Fruit fly (Drosophila melanogaster) whole organism, embryonic: ENCODE results near the gene hob.
A peak's percentile ranks its signal among the peaks of the same experiment; 100 is the strongest.

ENCODE experiments used
- ATbp ChIP-seq: fragments of 200-800 bp; sonication (Bioruptor generic); optimal IDR thresholded peaks from 2 replicates; lab custom pipeline; 2017; ENCODE audit warnings: missing biosample characterization, mild to moderate bottlenecking, missing genetic modification characterization, missing genetic modification reagents
- Atf3 ChIP-seq: fragments of 200-800 bp; sonication (Bioruptor generic); optimal IDR thresholded peaks from 3 replicates; lab custom pipeline; 2016; ENCODE audit warnings: missing biosample characterization, missing genetic modification characterization
- Blimp-1 ChIP-seq: fragments of 200-800 bp; sonication (Bioruptor generic); optimal IDR thresholded peaks from 3 replicates; lab custom pipeline; 2018; ENCODE audit warnings: missing biosample characterization, missing genetic modification characterization, mild to moderate bottlenecking, moderate library complexity, missing genetic modification reagents
- CG10147 ChIP-seq: fragments of 200-800 bp; sonication (Bioruptor generic); optimal IDR thresholded peaks from 2 replicates; lab custom pipeline; 2019; ENCODE audit warnings: missing biosample characterization, mild to moderate bottlenecking, missing genetic modification characterization, moderate library complexity
- CG10366 ChIP-seq: fragments of 200-800 bp; sonication (Bioruptor generic); IDR thresholded peaks from 2 replicates; pipeline ENCODE4 v1.3.6; 2022; ENCODE audit warnings: missing biosample characterization, missing genetic modification characterization
- CG12071 ChIP-seq: fragments of 200-800 bp; sonication (Bioruptor generic); optimal IDR thresholded peaks from 3 replicates; lab custom pipeline; 2018; ENCODE audit warnings: missing biosample characterization, mild to moderate bottlenecking, missing genetic modification characterization
- CG12219 ChIP-seq: fragments of 200-800 bp; sonication (Bioruptor generic); optimal IDR thresholded peaks from 3 replicates; lab custom pipeline; 2018; ENCODE audit warnings: missing biosample characterization, mild to moderate bottlenecking, missing genetic modification characterization
- CG12236 ChIP-seq: fragments of 200-800 bp; sonication (Bioruptor generic); optimal IDR thresholded peaks from 2 replicates; lab custom pipeline; 2016; ENCODE audit warnings: missing biosample characterization, missing genetic modification characterization
- CG12942 ChIP-seq: fragments of 200-800 bp; sonication (Bioruptor generic); optimal IDR thresholded peaks from 3 replicates; lab custom pipeline; 2016; ENCODE audit warnings: missing biosample characterization, missing genetic modification characterization
- CG14667 ChIP-seq: fragments of 200-800 bp; sonication (Bioruptor generic); IDR thresholded peaks from 2 replicates; pipeline ENCODE4 v1.3.6; 2022; ENCODE audit warnings: missing biosample characterization, missing genetic modification characterization
- CG15479 ChIP-seq: fragments of 200-800 bp; sonication (Bioruptor generic); optimal IDR thresholded peaks from 3 replicates; lab custom pipeline; 2019; ENCODE audit warnings: missing biosample characterization, mild to moderate bottlenecking, missing genetic modification characterization, moderate library complexity
- CG32532 ChIP-seq: fragments of 200-800 bp; sonication (Bioruptor generic); IDR thresholded peaks from 2 replicates; pipeline ENCODE4 v1.3.6; 2022; ENCODE audit warnings: missing biosample characterization, missing genetic modification characterization
- CG34422 ChIP-seq: fragments of 200-800 bp; sonication (Bioruptor generic); IDR thresholded peaks from 3 replicates; pipeline ENCODE4 v1.3.6; 2022; ENCODE audit warnings: missing biosample characterization, missing genetic modification characterization
- CG4404 ChIP-seq: fragments of 200-800 bp; sonication (Bioruptor generic); IDR thresholded peaks from 2 replicates; pipeline ENCODE4 v1.3.6; 2022; ENCODE audit warnings: missing biosample characterization, missing genetic modification characterization
- CG4730 ChIP-seq: fragments of 200-800 bp; sonication (Bioruptor generic); IDR thresholded peaks from 2 replicates; pipeline ENCODE4 v1.3.6; 2022; ENCODE audit warnings: missing biosample characterization, missing genetic modification characterization
- CG4820 ChIP-seq: fragments of 200-800 bp; sonication (Bioruptor generic); optimal IDR thresholded peaks from 3 replicates; lab custom pipeline; 2016; ENCODE audit warnings: missing biosample characterization, missing genetic modification characterization
- CG7357 ChIP-seq: fragments of 200-800 bp; sonication (Bioruptor generic); IDR thresholded peaks from 3 replicates; pipeline ENCODE4 v1.3.6; 2022; ENCODE audit warnings: missing biosample characterization, missing genetic modification characterization
- CG7987 ChIP-seq: fragments of 200-800 bp; sonication (Bioruptor generic); optimal IDR thresholded peaks from 2 replicates; lab custom pipeline; 2018; ENCODE audit warnings: missing biosample characterization, mild to moderate bottlenecking, missing genetic modification characterization, moderate library complexity
- CTCF ChIP-seq: fragments of 200-800 bp; sonication (Bioruptor generic); optimal IDR thresholded peaks from 2 replicates; lab custom pipeline; 2017; ENCODE audit warnings: missing biosample characterization, mild to moderate bottlenecking, missing genetic modification characterization, moderate library complexity
- CrebB ChIP-seq: fragments of 200-800 bp; sonication (Bioruptor generic); optimal IDR thresholded peaks from 3 replicates; lab custom pipeline; 2018; ENCODE audit warnings: missing biosample characterization, mild to moderate bottlenecking, missing genetic modification characterization
- D19B ChIP-seq: fragments of 200-800 bp; sonication (Bioruptor generic); optimal IDR thresholded peaks from 2 replicates; lab custom pipeline; 2017; ENCODE audit warnings: missing biosample characterization, mild to moderate bottlenecking, missing genetic modification characterization
- Deaf1 ChIP-seq: fragments of 200-800 bp; optimal IDR thresholded peaks from 3 replicates; lab custom pipeline; 2019; ENCODE audit warnings: missing biosample characterization, mild to moderate bottlenecking, missing genetic modification characterization, moderate library complexity
- Dp ChIP-seq: fragments of 200-800 bp; sonication (Bioruptor generic); optimal IDR thresholded peaks from 2 replicates; lab custom pipeline; 2018; ENCODE audit warnings: missing biosample characterization, mild to moderate bottlenecking, missing genetic modification characterization, moderate library complexity
- E2f2 ChIP-seq: fragments of 200-800 bp; sonication (Bioruptor generic); IDR thresholded peaks from 2 replicates; pipeline ENCODE4 v1.3.6; 2022; ENCODE audit warnings: missing biosample characterization, missing genetic modification characterization
- HmgD ChIP-seq: fragments of 200-800 bp; sonication (Bioruptor generic); optimal IDR thresholded peaks from 3 replicates; lab custom pipeline; 2016; ENCODE audit warnings: missing biosample characterization, missing genetic modification characterization
- HmgZ ChIP-seq: fragments of 200-800 bp; sonication (Bioruptor generic); optimal IDR thresholded peaks from 2 replicates; lab custom pipeline; 2018; ENCODE audit warnings: missing biosample characterization, mild to moderate bottlenecking, missing genetic modification characterization
- Hr3 ChIP-seq: fragments of 200-800 bp; sonication (Bioruptor generic); optimal IDR thresholded peaks from 3 replicates; lab custom pipeline; 2016; ENCODE audit warnings: missing biosample characterization, missing genetic modification characterization
- Hsf ChIP-seq: fragments of 200-800 bp; sonication (Bioruptor generic); optimal IDR thresholded peaks from 3 replicates; lab custom pipeline; 2016; ENCODE audit warnings: missing biosample characterization, missing genetic modification characterization
- Kr ChIP-seq: fragments of 200-800 bp; sonication (Bioruptor generic); optimal IDR thresholded peaks from 2 replicates; lab custom pipeline; 2017; ENCODE audit warnings: missing biosample characterization, mild to moderate bottlenecking, missing genetic modification characterization
- Lim3 ChIP-seq: fragments of 200-800 bp; sonication (Bioruptor generic); IDR thresholded peaks from 2 replicates; pipeline ENCODE4 v1.3.6; 2022; ENCODE audit warnings: missing biosample characterization, missing genetic modification characterization
- Mes4 ChIP-seq: fragments of 200-800 bp; sonication (Bioruptor generic); optimal IDR thresholded peaks from 2 replicates; lab custom pipeline; 2016; ENCODE audit warnings: missing biosample characterization, missing genetic modification characterization
- Mrtf ChIP-seq: fragments of 200-800 bp; sonication (Bioruptor generic); IDR thresholded peaks from 3 replicates; pipeline ENCODE4 v1.3.6; 2022; ENCODE audit warnings: missing biosample characterization, missing genetic modification characterization
- Myb ChIP-seq: fragments of 200-800 bp; sonication (Bioruptor generic); optimal IDR thresholded peaks from 2 replicates; lab custom pipeline; 2016; ENCODE audit warnings: missing biosample characterization, missing genetic modification characterization
- PHDP ChIP-seq: fragments of 200-800 bp; sonication (Bioruptor generic); optimal IDR thresholded peaks from 3 replicates; lab custom pipeline; 2018; ENCODE audit warnings: missing biosample characterization, mild to moderate bottlenecking, missing genetic modification characterization, moderate library complexity
- Ssrp ChIP-seq: fragments of 200-800 bp; sonication (Bioruptor generic); optimal IDR thresholded peaks from 2 replicates; lab custom pipeline; 2018; ENCODE audit warnings: missing biosample characterization, mild to moderate bottlenecking, missing genetic modification characterization, moderate library complexity
- TFAM ChIP-seq: fragments of 200-800 bp; sonication (Bioruptor generic); optimal IDR thresholded peaks from 2 replicates; lab custom pipeline; 2017; ENCODE audit warnings: missing biosample characterization, missing genetic modification characterization, inconsistent platforms
- YL-1 ChIP-seq: fragments of 200-800 bp; sonication (Bioruptor generic); optimal IDR thresholded peaks from 3 replicates; lab custom pipeline; 2017; ENCODE audit warnings: missing biosample characterization, mild to moderate bottlenecking, missing genetic modification characterization
- ap ChIP-seq: fragments of 200-800 bp; sonication (Bioruptor generic); IDR thresholded peaks from 2 replicates; pipeline ENCODE4 v1.3.6; 2022; ENCODE audit warnings: missing biosample characterization, missing genetic modification characterization
- ase ChIP-seq: fragments of 200-800 bp; sonication (Bioruptor generic); IDR thresholded peaks from 3 replicates; pipeline ENCODE4 v1.3.6; 2022; ENCODE audit warnings: missing biosample characterization, missing genetic modification characterization
- chm ChIP-seq: fragments of 200-800 bp; sonication (Bioruptor generic); IDR thresholded peaks from 2 replicates; pipeline ENCODE4 v1.3.6; 2022; ENCODE audit warnings: missing biosample characterization, missing genetic modification characterization
- chn ChIP-seq: fragments of 200-800 bp; sonication (Bioruptor generic); optimal IDR thresholded peaks from 2 replicates; lab custom pipeline; 2016; ENCODE audit warnings: missing biosample characterization, missing genetic modification characterization
- ci ChIP-seq: fragments of 200-800 bp; sonication (Bioruptor generic); IDR thresholded peaks from 3 replicates; pipeline ENCODE4 v1.3.6; 2022; ENCODE audit warnings: missing biosample characterization, missing genetic modification characterization
- gem ChIP-seq: fragments of 200-800 bp; sonication (Bioruptor generic); optimal IDR thresholded peaks from 2 replicates; lab custom pipeline; 2019; ENCODE audit warnings: missing biosample characterization, mild to moderate bottlenecking, missing genetic modification characterization, moderate library complexity
- grau ChIP-seq: fragments of 200-800 bp; optimal IDR thresholded peaks from 3 replicates; lab custom pipeline; 2019; ENCODE audit warnings: missing biosample characterization, mild to moderate bottlenecking, missing genetic modification characterization, moderate library complexity
- knrl ChIP-seq: fragments of 200-800 bp; sonication (Bioruptor generic); IDR thresholded peaks from 3 replicates; pipeline ENCODE4 v1.3.6; 2022; ENCODE audit warnings: missing biosample characterization, missing genetic modification characterization; ENCODE audit not compliant: partially characterized antibody
- mirr ChIP-seq: fragments of 200-800 bp; sonication (Bioruptor generic); optimal IDR thresholded peaks from 3 replicates; lab custom pipeline; 2018; ENCODE audit warnings: missing biosample characterization, mild to moderate bottlenecking, missing genetic modification characterization
- pum ChIP-seq: fragments of 200-800 bp; sonication (Bioruptor generic); optimal IDR thresholded peaks from 2 replicates; lab custom pipeline; 2016; ENCODE audit warnings: missing biosample characterization, missing genetic modification characterization
- toy ChIP-seq: fragments of 200-800 bp; sonication (Bioruptor generic); IDR thresholded peaks from 2 replicates; pipeline ENCODE4 v1.3.6; 2022; ENCODE audit warnings: missing biosample characterization, missing genetic modification characterization
- vfl ChIP-seq: fragments of 200-800 bp; sonication (Bioruptor generic); optimal IDR thresholded peaks from 2 replicates; lab custom pipeline; 2016; ENCODE audit warnings: missing biosample characterization, missing genetic modification characterization
- zen ChIP-seq: fragments of 200-800 bp; sonication (Bioruptor generic); optimal IDR thresholded peaks from 3 replicates; lab custom pipeline; 2018; ENCODE audit warnings: missing biosample characterization, mild to moderate bottlenecking, missing genetic modification characterization, moderate library complexity

The hob gene

dm6 chr3L:3249997-3250774 is 31.5 kb upstream of the hob start (continued):
- TF ChIP-seq ci (GFP tag; lab: Robert Waterston, UW) (peak; percentile 79; the same call in 2 of the 3 replicates), CG4820 (GFP tag; lab: Kevin White, UChicago) (peak; percentile 95), CG10366 (GFP tag; lab: Robert Waterston, UW) (peak; percentile 82; the same call in 1 of the 2 replicates), ATbp (GFP tag; lab: Kevin White, UChicago) (peak; percentile 89), CG7357 (peak; percentile 86), Myb (GFP tag; lab: Kevin White, UChicago) (peak; percentile 85), chn (GFP tag; lab: Kevin White, UChicago) (peak; percentile 92), ap (GFP tag; lab: Robert Waterston, UW) (peak; percentile 72), knrl (GFP tag; lab: Robert Waterston, UW) (no peak), mirr (GFP tag; lab: Kevin White, UChicago) (peak; percentile 59), CrebB (tag; lab: Kevin White, UChicago) (peak; percentile 68), CG15479 (GFP tag; lab: Kevin White, UChicago) (peak; percentile 12), Dp (GFP tag; lab: Kevin White, UChicago) (peak; percentile 8), HmgD (GFP tag; lab: Kevin White, UChicago) (peak; percentile 74), Ssrp (tag; lab: Kevin White, UChicago) (peak; percentile 96), CG7987 (GFP tag; lab: Kevin White, UChicago) (peak; percentile 46), CG34422 (GFP tag; lab: Robert Waterston, UW) (peak; percentile 79; the same call in 2 of the 3 replicates), PHDP (tag; lab: Kevin White, UChicago) (peak; percentile 94), CG12071 (GFP tag; lab: Kevin White, UChicago) (peak; percentile 67), gem (tag; lab: Kevin White, UChicago) (peak; percentile 97), CG14667 (GFP tag; lab: Robert Waterston, UW) (peak; percentile 83), D19B (GFP tag; lab: Kevin White, UChicago) (peak; percentile 88), Lim3 (GFP tag; lab: Robert Waterston, UW) (0 out of 2 replicates have a peak, but pooled peaks have one; percentile 36), pum (GFP tag; lab: Kevin White, UChicago) (peak; percentile 95), Deaf1 (tag; lab: Kevin White, UChicago) (peak; percentile 70), Hsf (GFP tag; lab: Kevin White, UChicago) (peak; percentile 97), CG32532 (GFP tag; lab: Robert Waterston, UW) (peak; percentile 82), vfl (GFP tag; lab: Kevin White, UChicago) (peak; percentile 85), CG12942 (GFP tag; lab: Kevin White, UChicago) (peak; percentile 94), toy (GFP tag; lab: Robert Waterston, UW) (no peak), YL-1 (GFP tag; lab: Kevin White, UChicago) (peak; percentile 81), grau (tag; lab: Kevin White, UChicago) (peak; percentile 96), CG12219 (GFP tag; lab: Kevin White, UChicago) (peak; percentile 86), Kr (GFP tag; lab: Kevin White, UChicago) (peak; percentile 15), CG4404 (GFP tag; lab: Robert Waterston, UW) (peak; percentile 79), TFAM (GFP tag; lab: Kevin White, UChicago) (peak; percentile 71), Blimp-1 (GFP tag; lab: Kevin White, UChicago) (peak; percentile 66), CG4730 (GFP tag; lab: Robert Waterston, UW) (peak; percentile 80), Mrtf (peak; percentile 81), zen (tag; lab: Kevin White, UChicago) (peak; percentile 85), Atf3 (GFP tag; lab: Kevin White, UChicago) (peak; percentile 94), Mes4 (peak; percentile 96), CG12236 (GFP tag; lab: Kevin White, UChicago) (peak; percentile 94), Hr3 (GFP tag; lab: Kevin White, UChicago) (peak; percentile 96), HmgZ (tag; lab: Kevin White, UChicago) (peak; percentile 89), ase (GFP tag; lab: Robert Waterston, UW) (no peak; the same call in 1 of the 3 replicates), chm (GFP tag; lab: Robert Waterston, UW) (no peak), CG10147 (GFP tag; lab: Kevin White, UChicago) (peak; percentile 94), CTCF (GFP tag; lab: Kevin White, UChicago) (peak; percentile 59), E2f2 (peak; percentile 54; the same call in 1 of the 2 replicates)
